Worm (Caenorhabditis elegans) whole organism, L4 larva: ENCODE measurements around the gene bcs-1.

Experiments used
- F26F4.8 ChIP-seq: fragments of 200-800 bp; sonication (Bioruptor generic); conservative IDR thresholded peaks from 2 replicates; pipeline ENCODE4 v1.3.6; 2022; ENCODE audit warnings: missing genetic modification characterization, missing compliant biosample characterization
- T20F7.1 ChIP-seq: fragments of 200-800 bp; sonication (Bioruptor generic); optimal IDR thresholded peaks from 2 replicates; lab custom pipeline; 2018; ENCODE audit warnings: mild to moderate bottlenecking, missing genetic modification characterization, missing compliant biosample characterization
- Y48G9A.11 ChIP-seq: fragments of 200-800 bp; sonication (Bioruptor generic); IDR thresholded peaks from 2 replicates; pipeline ENCODE4 v1.3.6; 2022; ENCODE audit warnings: missing genetic modification reagents, missing genetic modification characterization, missing compliant biosample characterization
- Y5F2A.4 ChIP-seq: fragments of 200-800 bp; sonication (Bioruptor generic); optimal IDR thresholded peaks from 2 replicates; lab custom pipeline; 2018; ENCODE audit warnings: mild to moderate bottlenecking, missing genetic modification characterization, missing compliant biosample characterization
- Y75B8A.6 ChIP-seq: fragments of 200-800 bp; sonication (Bioruptor generic); IDR thresholded peaks from 2 replicates; pipeline ENCODE4 v1.3.6; 2022; ENCODE audit warnings: missing genetic modification reagents, missing genetic modification characterization, missing compliant biosample characterization
- ZK546.5 ChIP-seq, 2 experiments: sonication (generic microtip); optimal IDR thresholded peaks; 2 replicates each; lab custom pipeline; 2017; ENCODE audit warnings: missing biosample characterization in 2 of 2, missing genetic modification characterization in 2 of 2
- aha-1 ChIP-seq: fragments of 150-350 bp; peaks from one replicate; lab custom pipeline; 2014; ENCODE audit warnings: missing biosample characterization, missing genetic modification characterization
- aly-2 ChIP-seq: sonication (generic microtip); optimal IDR thresholded peaks from 2 replicates; lab custom pipeline; 2018; ENCODE audit warnings: missing biosample characterization, missing genetic modification characterization
- ama-1 ChIP-seq: fragments of 150-350 bp; optimal IDR thresholded peaks from 2 replicates; lab custom pipeline; 2014; ENCODE audit warnings: inconsistent platforms, mixed read lengths
- arid-1 ChIP-seq: fragments of 200-800 bp; sonication (Bioruptor generic); conservative IDR thresholded peaks from 2 replicates; pipeline ENCODE4 v1.3.6; 2022; ENCODE audit warnings: missing genetic modification reagents, missing genetic modification characterization, missing compliant biosample characterization
- attf-4 ChIP-seq: sonication (generic microtip); optimal IDR thresholded peaks from 3 replicates; lab custom pipeline; 2017; ENCODE audit warnings: missing biosample characterization, missing genetic modification characterization
- ceh-62 ChIP-seq: sonication (generic microtip); optimal IDR thresholded peaks from 2 replicates; lab custom pipeline; 2017; ENCODE audit warnings: missing biosample characterization, missing genetic modification characterization
- ceh-82 ChIP-seq: sonication (generic microtip); optimal IDR thresholded peaks from 2 replicates; lab custom pipeline; 2017; ENCODE audit warnings: missing biosample characterization, missing genetic modification characterization
- daf-12 ChIP-seq: fragments of 150-350 bp; optimal IDR thresholded peaks from 2 replicates; lab custom pipeline; 2014; ENCODE audit warnings: missing biosample characterization, missing genetic modification reagents, missing genetic modification characterization
- daf-19 ChIP-seq: fragments of 200-800 bp; sonication (Bioruptor generic); conservative IDR thresholded peaks from 2 replicates; pipeline ENCODE4 v1.3.6; 2022; ENCODE audit warnings: missing genetic modification characterization, missing compliant biosample characterization
- dmd-9 ChIP-seq: fragments of 200-800 bp; sonication (Bioruptor generic); IDR thresholded peaks from 2 replicates; pipeline ENCODE4 v1.3.6; 2022; ENCODE audit warnings: missing genetic modification reagents, missing genetic modification characterization, missing compliant biosample characterization
- dpl-1 ChIP-seq: fragments of 150-350 bp; optimal IDR thresholded peaks from 2 replicates; lab custom pipeline; 2014; ENCODE audit warnings: missing biosample characterization, missing genetic modification reagents, missing genetic modification characterization
- duxl-1 ChIP-seq: sonication (generic microtip); optimal IDR thresholded peaks from 2 replicates; lab custom pipeline; 2016; ENCODE audit warnings: mild to moderate bottlenecking, missing genetic modification characterization, moderate library complexity, missing compliant biosample characterization; ENCODE audit not compliant: poor library complexity
- egl-27 ChIP-seq: sonication (generic microtip); optimal IDR thresholded peaks from 3 replicates; lab custom pipeline; 2017; ENCODE audit warnings: missing biosample characterization, missing genetic modification reagents, missing genetic modification characterization
- hif-1 ChIP-seq, 2 experiments: sonication (generic microtip); optimal IDR thresholded peaks; 2 replicates each; lab custom pipeline; 2016 to 2017; ENCODE audit warnings: missing compliant biosample characterization in 2 of 2, missing genetic modification characterization in 2 of 2, missing genetic modification reagents in 2 of 2, missing genotype in 2 of 2, mild to moderate bottlenecking in 1 of 2
- jun-1 ChIP-seq: fragments of 150-350 bp; optimal IDR thresholded peaks from 2 replicates; lab custom pipeline; 2014; ENCODE audit warnings: missing biosample characterization, missing genetic modification reagents, missing genetic modification characterization
- lin-1 ChIP-seq: fragments of 200-800 bp; sonication (Bioruptor generic); IDR thresholded peaks from 2 replicates; pipeline ENCODE4 v1.3.6; 2022; ENCODE audit warnings: missing genetic modification reagents, missing genetic modification characterization, missing compliant biosample characterization
- lin-15B ChIP-seq: fragments of 150-350 bp; sonication (generic microtip); optimal IDR thresholded peaks from 3 replicates; lab custom pipeline; 2014; ENCODE audit warnings: missing biosample characterization, missing genetic modification characterization
- lin-38 ChIP-seq: fragments of 200-800 bp; sonication (Bioruptor generic); IDR thresholded peaks from 2 replicates; pipeline ENCODE4 v1.3.6; 2022; ENCODE audit warnings: missing genetic modification reagents, missing genetic modification characterization, missing compliant biosample characterization
- lin-39 ChIP-seq: fragments of 150-350 bp; optimal IDR thresholded peaks from 2 replicates; lab custom pipeline; 2014; ENCODE audit warnings: missing biosample characterization, missing genetic modification reagents, missing genetic modification characterization
- lsy-2 ChIP-seq, 2 experiments: fragments of 150-350 bp in 1 of 2; sonication (generic microtip) in 1 of 2; optimal IDR thresholded peaks; 2 replicates each; lab custom pipeline; 2014 to 2017; ENCODE audit warnings: missing biosample characterization in 2 of 2, missing genetic modification characterization in 2 of 2
- madf-5 ChIP-seq, 2 experiments: fragments of 200-800 bp; sonication (Bioruptor generic); IDR thresholded peaks; 2 replicates each; pipeline ENCODE4 v1.3.6; 2022; ENCODE audit warnings: missing compliant biosample characterization in 2 of 2, missing genetic modification characterization in 2 of 2
- madf-9 ChIP-seq: fragments of 200-800 bp; sonication (Bioruptor generic); conservative IDR thresholded peaks from 2 replicates; pipeline ENCODE4 v1.3.6; 2022; ENCODE audit warnings: missing genetic modification reagents, missing genetic modification characterization, missing compliant biosample characterization
- mdl-1 ChIP-seq, 2 experiments: fragments of 150-350 bp in 1 of 2; sonication (generic microtip) in 1 of 2; optimal IDR thresholded peaks; 2 replicates each; lab custom pipeline; 2014 to 2017; ENCODE audit warnings: missing biosample characterization in 2 of 2, missing genetic modification characterization in 2 of 2
- mdt-29 ChIP-seq: fragments of 200-800 bp; sonication (Bioruptor generic); IDR thresholded peaks from 2 replicates; pipeline ENCODE4 v1.3.6; 2022; ENCODE audit warnings: missing genetic modification reagents, missing genetic modification characterization, missing compliant biosample characterization
- mep-1 ChIP-seq: fragments of 150-350 bp; sonication (generic microtip); optimal IDR thresholded peaks from 3 replicates; lab custom pipeline; 2014; ENCODE audit warnings: missing biosample characterization, missing genetic modification characterization
- mes-2 ChIP-seq: sonication (generic microtip); optimal IDR thresholded peaks from 2 replicates; lab custom pipeline; 2016; ENCODE audit warnings: missing genotype, mild to moderate bottlenecking, missing genetic modification characterization, missing compliant biosample characterization; ENCODE audit not compliant: poor library complexity, severe bottlenecking
- mxl-3 ChIP-seq: fragments of 200-800 bp; sonication (Bioruptor generic); optimal IDR thresholded peaks from 2 replicates; lab custom pipeline; 2018; ENCODE audit warnings: mild to moderate bottlenecking, missing genetic modification characterization, missing compliant biosample characterization
- nhr-111 ChIP-seq: fragments of 200-800 bp; sonication (Bioruptor generic); optimal IDR thresholded peaks from 2 replicates; lab custom pipeline; 2018; ENCODE audit warnings: mild to moderate bottlenecking, missing genetic modification characterization, missing compliant biosample characterization
- nhr-237 ChIP-seq: sonication (generic microtip); optimal IDR thresholded peaks from 2 replicates; lab custom pipeline; 2017; ENCODE audit warnings: missing biosample characterization, missing genetic modification characterization
- nhr-28 ChIP-seq: fragments of 150-350 bp; optimal IDR thresholded peaks from 2 replicates; lab custom pipeline; 2014; ENCODE audit warnings: missing biosample characterization, missing genetic modification characterization
- nhr-76 ChIP-seq: fragments of 150-350 bp; optimal IDR thresholded peaks from 2 replicates; lab custom pipeline; 2014; ENCODE audit warnings: missing biosample characterization, missing genetic modification characterization
- php-3 ChIP-seq: fragments of 200-800 bp; sonication (Bioruptor generic); IDR thresholded peaks from 2 replicates; pipeline ENCODE4 v1.3.6; 2022; ENCODE audit warnings: missing genetic modification reagents, missing genetic modification characterization, missing compliant biosample characterization
- pqm-1 ChIP-seq: sonication (generic microtip); optimal IDR thresholded peaks from 2 replicates; lab custom pipeline; 2017; ENCODE audit warnings: missing biosample characterization, missing genetic modification characterization
- saeg-2 ChIP-seq: fragments of 200-800 bp; sonication (Bioruptor generic); IDR thresholded peaks from 2 replicates; pipeline ENCODE4 v1.3.6; 2022; ENCODE audit warnings: missing genetic modification reagents, missing genetic modification characterization, missing compliant biosample characterization
- tra-1 ChIP-seq: fragments of 200-800 bp; sonication (Bioruptor generic); IDR thresholded peaks from 2 replicates; pipeline ENCODE4 v1.3.6; 2022; ENCODE audit warnings: missing genetic modification reagents, missing genetic modification characterization, missing compliant biosample characterization
- unc-39 ChIP-seq: sonication (generic microtip); optimal IDR thresholded peaks from 2 replicates; lab custom pipeline; 2017; ENCODE audit warnings: missing biosample characterization, missing genetic modification characterization
- unc-62 ChIP-seq, 3 experiments: fragments of 150-350 bp in 1 of 3; sonication (generic microtip); optimal IDR thresholded peaks in 2 of 3; peaks in 1 of 3; 1 replicate in 1 of 3; 2 replicates in 2 of 3; lab custom pipeline; 2014 to 2017; ENCODE audit warnings: missing biosample characterization in 3 of 3, missing genetic modification characterization in 3 of 3, missing genetic modification reagents in 3 of 3, missing genotype in 1 of 3
- zfp-2 ChIP-seq: sonication (generic microtip); optimal IDR thresholded peaks from 2 replicates; lab custom pipeline; 2016; ENCODE audit warnings: mild to moderate bottlenecking, missing genetic modification characterization, missing compliant biosample characterization
- ztf-11 ChIP-seq: fragments of 150-350 bp; optimal IDR thresholded peaks from 2 replicates; lab custom pipeline; 2014; ENCODE audit warnings: missing biosample characterization, missing genetic modification characterization

bcs-1 gene

DNA sequence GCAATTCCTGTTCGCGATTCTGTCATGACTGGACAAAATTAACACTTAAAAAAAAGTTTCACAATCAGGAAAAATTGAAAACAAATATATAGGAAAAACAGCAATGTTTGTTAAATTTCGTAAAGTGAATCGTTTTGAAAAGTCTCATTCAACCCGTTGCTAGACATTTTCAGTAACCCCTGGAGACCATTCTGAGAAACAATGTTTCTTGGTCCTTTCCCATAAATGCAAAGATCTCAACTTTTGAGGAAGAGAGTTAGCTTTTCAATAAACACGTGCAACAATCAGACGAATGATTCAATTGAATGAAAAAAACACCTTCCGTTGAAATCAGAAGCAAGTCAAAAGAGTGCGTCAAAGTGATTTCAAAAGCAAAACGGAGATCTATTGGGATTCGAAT is 39.2 kb downstream of the bcs-1 start, which contains the start of gene F28C6.9:
F28C6.9 (minus strand) TSS at position 101 of the 400 bp plus-strand sequence.
- no peak for TF ChIP-seq mdt-29 (GFP tag; lab: Robert Waterston, UW)
- no peak for TF ChIP-seq aly-2
- no peak for TF ChIP-seq arid-1 (GFP tag; lab: Robert Waterston, UW)
- TF ChIP-seq nhr-76 (tag; lab: Kevin White, UChicago): no peak
- no peak for TF ChIP-seq unc-39 (tag; lab: Kevin White, UChicago)
- no peak for TF ChIP-seq saeg-2
- no peak for TF ChIP-seq php-3
- no peak for TF ChIP-seq nhr-28 (tag; lab: Kevin White, UChicago)
- TF ChIP-seq ama-1 (lab: Kevin White, UChicago): no peak
- TF ChIP-seq dmd-9 (GFP tag; lab: Robert Waterston, UW): no peak
- TF ChIP-seq nhr-111: no peak
- TF ChIP-seq jun-1: no peak
- no peak for TF ChIP-seq F26F4.8 (GFP tag; lab: Robert Waterston, UW)
- TF ChIP-seq T20F7.1 (GFP tag; lab: Kevin White, UChicago): no peak
- no peak for TF ChIP-seq madf-5 (GFP tag; IDR thresholded peaks at IDR 0.05; lab: Robert Waterston, UW)
- no peak for TF ChIP-seq mdl-1 (tag; optimal IDR thresholded peaks at IDR 0.05; lab: Kevin White, UChicago)
- TF ChIP-seq duxl-1 (tag; lab: Kevin White, UChicago): no peak
- no peak for TF ChIP-seq daf-12 (tag; lab: Kevin White, UChicago)

DNA sequence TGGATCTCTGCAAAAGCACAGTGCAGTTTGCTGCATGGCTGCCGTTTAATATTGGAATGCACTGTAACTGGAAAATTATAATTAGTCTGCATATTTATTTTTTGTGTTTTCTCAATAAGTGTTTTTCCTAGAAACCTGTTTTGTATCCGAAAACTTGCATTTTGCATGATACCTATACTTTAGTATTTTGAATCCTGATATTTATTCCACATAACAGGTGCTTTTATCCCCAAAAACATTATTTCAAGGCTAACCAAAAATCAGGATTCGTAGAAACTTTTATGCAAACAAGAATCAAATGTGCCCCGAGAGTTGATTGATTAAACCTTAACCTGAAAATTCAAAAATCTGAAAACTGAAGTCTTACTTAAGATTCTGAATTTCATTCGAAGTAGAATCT is 39.7 kb downstream of the bcs-1 start:
- TF ChIP-seq lin-39 (tag; lab: Kevin White, UChicago) (no peak), mxl-3 (GFP tag; lab: Kevin White, UChicago) (no peak), ama-1 (lab: Kevin White, UChicago) (no peak), attf-4 (tag; lab: Kevin White, UChicago) (no peak), daf-19 (GFP tag; lab: Robert Waterston, UW) (no peak), mep-1 (tag; lab: Kevin White, UChicago) (no peak), Y75B8A.6 (GFP tag; lab: Robert Waterston, UW) (no peak), lin-38 (GFP tag; lab: Robert Waterston, UW) (no peak), mdt-29 (GFP tag; lab: Robert Waterston, UW) (no peak), ztf-11 (tag; lab: Kevin White, UChicago) (no peak), ZK546.5 (tag; optimal IDR thresholded peaks at IDR 0.05; lab: Kevin White, UChicago) (no peak), zfp-2 (no peak), unc-39 (tag; lab: Kevin White, UChicago) (no peak), hif-1 (tag; optimal IDR thresholded peaks at IDR 0.05; lab: Kevin White, UChicago) (no peak), ceh-82 (no peak), aha-1 (tag; lab: Kevin White, UChicago) (no peak), Y5F2A.4 (GFP tag; lab: Kevin White, UChicago) (no peak), nhr-76 (tag; lab: Kevin White, UChicago) (no peak), dpl-1 (GFP tag; lab: Kevin White, UChicago) (no peak)

DNA sequence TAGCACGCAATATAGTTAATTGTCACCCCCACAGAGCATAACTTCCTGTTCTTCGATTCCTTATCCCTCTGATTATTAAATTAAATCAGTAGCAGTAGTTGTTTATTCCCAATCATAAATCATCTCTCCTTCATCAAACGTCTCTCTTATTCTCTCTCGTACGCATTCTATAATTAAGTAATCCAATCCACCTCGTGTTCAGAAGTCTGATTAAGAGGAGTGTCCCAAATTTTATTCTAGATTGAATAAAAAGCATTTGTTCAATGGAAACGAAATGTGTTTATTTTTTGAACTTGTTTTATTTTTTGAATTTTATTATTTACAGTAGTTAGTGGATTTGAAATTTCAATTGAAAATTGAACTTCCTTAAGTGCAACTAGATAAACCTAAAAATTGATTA is 40.4 kb downstream of the bcs-1 start:
- TF ChIP-seq lin-39 (tag; lab: Kevin White, UChicago) (no peak), egl-27 (no peak), pqm-1 (tag; lab: Kevin White, UChicago) (no peak), lin-1 (no peak), lin-15B (tag; lab: Kevin White, UChicago) (no peak), ZK546.5 (tag; optimal IDR thresholded peaks at IDR 0.05; lab: Kevin White, UChicago) (no peak), ceh-62 (tag; lab: Kevin White, UChicago) (no peak), madf-9 (GFP tag; lab: Robert Waterston, UW) (no peak), unc-62 (GFP tag; optimal IDR thresholded peaks at IDR 0.05 in 1 of 2; lab: Kevin White, UChicago) (no peak), unc-62 (tag; optimal IDR thresholded peaks at IDR 0.05; lab: Kevin White, UChicago) (no peak), Y48G9A.11 (GFP tag; lab: Robert Waterston, UW) (no peak), nhr-111 (no peak), tra-1 (GFP tag; lab: Robert Waterston, UW) (no peak), lsy-2 (tag; optimal IDR thresholded peaks at IDR 0.05; lab: Kevin White, UChicago) (no peak), nhr-237 (tag; lab: Kevin White, UChicago) (no peak), mes-2 (tag; lab: Kevin White, UChicago) (no peak), nhr-28 (tag; lab: Kevin White, UChicago) (no peak), arid-1 (GFP tag; lab: Robert Waterston, UW) (no peak), mxl-3 (GFP tag; lab: Kevin White, UChicago) (no peak)
